Worm (Caenorhabditis elegans): Measurements from ENCODE around the gene coh-3.

- TF ChIP-seq flt-1 (GFP tag; IDR thresholded peaks at IDR 0.05), result no peak
- no peak for TF ChIP-seq ref-1 (GFP tag; conservative IDR thresholded peaks at IDR 0.05)
- TF ChIP-seq cog-1 (tag; optimal IDR thresholded peaks at IDR 0.05), result no peak
- TF ChIP-seq med-1 (GFP tag; optimal IDR thresholded peaks at IDR 0.05; ENCODE audit: insufficient read depth), result no peak
- no peak for TF ChIP-seq ztf-23 (GFP tag; IDR thresholded peaks at IDR 0.05)
- no peak for TF ChIP-seq T22C8.4 (GFP tag; IDR thresholded peaks at IDR 0.05)
- TF ChIP-seq tab-1 (GFP tag; IDR thresholded peaks at IDR 0.05), result no peak
- TF ChIP-seq klf-2 (GFP tag; conservative IDR thresholded peaks at IDR 0.05), result no peak
- no peak for TF ChIP-seq ztf-29 (GFP tag; IDR thresholded peaks at IDR 0.05)
These were observed 34.0 kb upstream of the coh-3 start, which contains the start of gene rpoa-12 for ce11 chrV:14423268-14423667.
